Worm (Caenorhabditis elegans) whole organism, midembryonic: ENCODE data around the gene W10C6.2.

Experiments
- T22C8.4 ChIP-seq: fragments of 200-800 bp; sonication (Bioruptor generic); IDR thresholded peaks from 2 replicates; pipeline ENCODE4 v1.3.6; 2022; ENCODE audit warnings: missing genetic modification characterization, missing compliant biosample characterization
- cog-1 ChIP-seq: sonication (generic microtip); optimal IDR thresholded peaks from 2 replicates; lab custom pipeline; 2016; ENCODE audit warnings: missing genetic modification characterization, missing compliant biosample characterization
- flt-1 ChIP-seq: fragments of 200-800 bp; sonication (Bioruptor generic); IDR thresholded peaks from 2 replicates; pipeline ENCODE4 v1.3.6; 2022; ENCODE audit warnings: missing genetic modification characterization, missing compliant biosample characterization
- klf-2 ChIP-seq: fragments of 200-800 bp; sonication (Bioruptor generic); conservative IDR thresholded peaks from 2 replicates; pipeline ENCODE4 v1.3.6; 2022; ENCODE audit warnings: missing genetic modification reagents, missing genetic modification characterization, missing compliant biosample characterization
- med-1 ChIP-seq: sonication (generic microtip); optimal IDR thresholded peaks from 2 replicates; lab custom pipeline; 2017; ENCODE audit warnings: missing genetic modification characterization, mild to moderate bottlenecking, missing compliant biosample characterization, antibody characterized with exemption, missing genetic modification reagents; ENCODE audit not compliant: insufficient read depth
- ref-1 ChIP-seq: fragments of 200-800 bp; sonication (Bioruptor generic); conservative IDR thresholded peaks from 2 replicates; pipeline ENCODE4 v1.3.6; 2022; ENCODE audit warnings: missing genetic modification reagents, missing genetic modification characterization, missing compliant biosample characterization
- tab-1 ChIP-seq: fragments of 200-800 bp; sonication (Bioruptor generic); IDR thresholded peaks from 2 replicates; pipeline ENCODE4 v1.3.6; 2022; ENCODE audit warnings: missing genetic modification characterization, missing compliant biosample characterization
- ztf-23 ChIP-seq: fragments of 200-800 bp; sonication (Bioruptor generic); IDR thresholded peaks from 2 replicates; pipeline ENCODE4 v1.3.6; 2022; ENCODE audit warnings: missing genetic modification reagents, missing genetic modification characterization, missing compliant biosample characterization
- ztf-29 ChIP-seq: fragments of 200-800 bp; sonication (Bioruptor generic); IDR thresholded peaks from 2 replicates; pipeline ENCODE4 v1.3.6; 2022; ENCODE audit warnings: missing genetic modification reagents, missing genetic modification characterization, missing compliant biosample characterization

The W10C6.2 gene

DNA sequence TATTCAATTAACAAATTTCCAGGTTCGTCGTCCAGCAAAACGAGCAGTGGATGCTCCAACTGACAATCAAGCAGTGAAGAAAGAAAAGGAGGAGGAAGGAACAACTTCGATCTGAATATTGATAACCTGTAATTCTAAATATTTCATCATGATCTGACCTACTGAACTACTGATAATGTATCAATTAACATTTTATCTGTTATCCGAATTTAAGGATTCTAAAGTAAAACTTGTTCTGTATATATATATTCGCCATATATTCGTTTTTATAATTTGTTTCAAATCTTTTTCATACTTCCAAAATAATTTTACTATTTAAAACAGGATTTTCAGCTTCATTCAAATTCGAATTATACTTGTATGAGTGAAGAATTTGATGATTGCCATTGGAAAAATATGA lies 13.9 kb downstream of the W10C6.2 start, which contains the start of gene apc-17:
TSS of gene apc-17 (plus strand) at position 301 of the 400 bp plus-strand sequence.
- TF ChIP-seq klf-2 (GFP tag; lab: Robert Waterston, UW), result no peak
- no peak for TF ChIP-seq ztf-23 (GFP tag; lab: Robert Waterston, UW)
- TF ChIP-seq ref-1 (GFP tag; lab: Robert Waterston, UW), result no peak
- TF ChIP-seq T22C8.4 (GFP tag; lab: Robert Waterston, UW), result no peak
- TF ChIP-seq tab-1 (GFP tag; lab: Robert Waterston, UW), result no peak
- no peak for TF ChIP-seq ztf-29
- no peak for TF ChIP-seq flt-1 (GFP tag; lab: Robert Waterston, UW)
- no peak for TF ChIP-seq cog-1 (tag; lab: Kevin White, UChicago)

DNA sequence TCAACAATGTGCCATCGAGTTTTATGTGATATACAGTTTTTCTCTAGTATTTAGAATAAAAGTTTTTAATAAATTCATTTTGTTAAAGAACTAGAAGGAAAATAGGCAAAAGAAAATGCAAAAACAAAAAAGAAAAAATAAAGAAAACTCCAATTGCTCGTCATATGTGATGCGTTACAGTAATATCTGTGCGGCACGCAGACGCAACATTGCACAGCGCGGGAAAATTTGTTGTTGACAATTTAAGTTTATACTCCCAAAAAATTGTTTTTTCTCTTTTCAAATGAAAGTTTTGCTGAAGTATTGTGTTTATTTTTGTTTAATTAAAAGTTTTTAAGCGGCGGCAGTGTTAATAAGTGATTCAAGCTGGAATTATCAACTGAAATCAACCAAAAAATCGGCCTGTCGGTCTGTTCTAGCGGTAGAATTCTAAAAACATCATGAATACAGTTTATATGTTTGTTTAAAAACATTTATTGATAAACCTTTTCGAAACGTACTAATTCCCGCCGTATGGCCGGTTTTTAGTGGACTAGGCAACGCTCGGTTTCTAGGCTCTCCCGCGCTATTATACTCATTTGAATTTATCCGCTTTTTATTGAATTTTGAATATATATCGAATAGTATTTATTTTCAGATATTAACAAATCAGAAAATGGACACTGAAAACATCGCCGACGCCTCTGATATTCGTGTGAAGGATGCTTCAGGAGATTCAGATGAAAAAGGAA lies 15.6 kb downstream of the W10C6.2 start, which contains the start of gene nasp-1:
TSS of gene nasp-1 (plus strand) at position 632 of the 731 bp plus-strand sequence.
- TF ChIP-seq tab-1 (GFP tag; lab: Robert Waterston, UW) (no peak), ztf-29 (no peak), cog-1 (tag; lab: Kevin White, UChicago) (no peak), flt-1 (GFP tag; lab: Robert Waterston, UW) (no peak), med-1 (GFP tag; lab: Kevin White, UChicago) (no peak)

DNA sequence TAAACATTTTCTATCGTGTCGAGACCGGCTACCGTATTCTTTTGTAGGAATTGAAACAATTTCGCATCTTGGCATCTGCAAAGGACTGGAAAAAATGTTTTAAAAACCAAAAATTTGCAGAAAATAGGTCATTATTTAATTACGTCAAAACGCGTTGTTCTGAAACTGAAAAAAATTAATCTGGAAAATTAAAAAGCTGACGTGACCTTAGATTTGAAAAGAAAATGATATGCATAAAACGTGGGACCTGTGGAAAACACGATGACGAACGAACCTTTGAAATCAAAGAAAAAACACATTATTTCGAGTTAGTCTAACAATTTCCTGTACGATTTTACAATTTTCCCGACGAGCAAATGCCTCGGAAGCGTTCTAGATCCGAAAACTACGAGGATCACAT lies 17.5 kb downstream of the W10C6.2 start, which contains the start of gene C09H10.9:
TSS of gene C09H10.9 (plus strand) at position 301 of the 400 bp plus-strand sequence.
- TF ChIP-seq T22C8.4 (GFP tag; lab: Robert Waterston, UW), result no peak

DNA sequence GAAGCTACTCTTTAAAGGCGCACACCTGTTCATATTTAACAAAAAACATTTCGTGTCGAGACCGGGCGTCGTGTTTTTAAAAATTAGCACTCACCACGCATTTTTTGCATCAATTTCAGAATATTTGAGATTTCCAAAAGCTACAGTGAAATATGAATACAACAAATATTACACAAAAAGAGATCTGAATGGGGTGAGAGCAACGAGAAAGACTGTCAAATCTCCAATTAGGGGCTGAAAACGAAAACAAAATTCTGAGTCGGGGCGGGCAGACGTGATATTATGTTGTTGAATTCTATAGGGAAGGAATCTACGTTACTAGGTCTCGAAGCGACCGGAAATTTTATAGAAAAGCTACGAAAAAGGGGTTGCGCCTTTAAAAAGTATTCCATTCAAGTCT lies 18.0 kb downstream of the W10C6.2 start, which contains the start of gene C09H10.5:
TSS of gene C09H10.5 (minus strand) at position 101 of the 400 bp plus-strand sequence.
- TF ChIP-seq cog-1 (tag; lab: Kevin White, UChicago), result no peak
- TF ChIP-seq klf-2 (GFP tag; lab: Robert Waterston, UW), result no peak
- TF ChIP-seq ref-1 (GFP tag; lab: Robert Waterston, UW), result no peak
- no peak for TF ChIP-seq ztf-29
- TF ChIP-seq flt-1 (GFP tag; lab: Robert Waterston, UW), result no peak
- TF ChIP-seq T22C8.4 (GFP tag; lab: Robert Waterston, UW), result no peak
- TF ChIP-seq ztf-23 (GFP tag; lab: Robert Waterston, UW), result no peak
- TF ChIP-seq med-1 (GFP tag; lab: Kevin White, UChicago), result no peak
- no peak for TF ChIP-seq tab-1 (GFP tag; lab: Robert Waterston, UW)

DNA sequence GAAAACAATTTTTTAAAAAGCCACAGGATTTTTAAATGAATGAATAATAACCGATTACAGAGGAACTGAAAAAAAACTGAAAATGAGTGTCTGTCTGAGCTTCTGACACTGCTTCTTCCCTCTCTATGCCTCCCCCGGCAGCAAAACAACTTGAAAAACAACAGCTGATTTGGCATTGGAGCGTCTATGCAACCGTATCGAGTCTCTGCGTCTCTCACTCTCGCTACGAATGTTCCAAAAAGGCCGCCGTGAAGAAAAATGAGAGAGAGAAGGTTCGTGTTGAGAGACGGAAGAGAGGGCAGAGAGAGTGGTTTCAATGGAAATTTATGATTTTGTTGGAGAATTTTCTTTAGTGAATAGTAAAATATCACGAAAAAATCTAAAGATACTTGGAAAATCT lies 18.6 kb downstream of the W10C6.2 start:
- TF ChIP-seq cog-1 (tag; lab: Kevin White, UChicago) (peak; percentile 29), med-1 (GFP tag; lab: Kevin White, UChicago) (no peak)

- TF ChIP-seq ref-1 (GFP tag; lab: Robert Waterston, UW) (no peak), ztf-23 (GFP tag; lab: Robert Waterston, UW) (no peak), ztf-29 (no peak), T22C8.4 (GFP tag; lab: Robert Waterston, UW) (no peak), cog-1 (tag; lab: Kevin White, UChicago) (no peak), tab-1 (GFP tag; lab: Robert Waterston, UW) (no peak), flt-1 (GFP tag; lab: Robert Waterston, UW) (no peak), med-1 (GFP tag; lab: Kevin White, UChicago) (no peak), klf-2 (GFP tag; lab: Robert Waterston, UW) (no peak)
Measured at ce11 chrII:11101171-11101570, 20.5 kb downstream of the W10C6.2 start.

ce11 chrII:11099841-11100240 lies 21.9 kb downstream of the W10C6.2 start, which contains the start of gene C09H10.4:
C09H10.4 (plus strand) TSS chrII:11100141.
- TF ChIP-seq flt-1 (GFP tag; lab: Robert Waterston, UW), result no peak
- no peak for TF ChIP-seq klf-2 (GFP tag; lab: Robert Waterston, UW)
- TF ChIP-seq tab-1 (GFP tag; lab: Robert Waterston, UW), result no peak

- TF ChIP-seq ztf-23 (GFP tag; lab: Robert Waterston, UW) (0 out of 2 replicates have a peak, but pooled peaks have one; percentile 22), T22C8.4 (GFP tag; lab: Robert Waterston, UW) (no peak)
Measured at ce11 chrII:11097154-11097887, 24.4 kb downstream of the W10C6.2 start, which contains the start of the genes rpl-36.A and nuo-1. rpl-36.A (minus strand) TSS chrII:11097204. nuo-1 (plus strand) TSS chrII:11097837.

DNA sequence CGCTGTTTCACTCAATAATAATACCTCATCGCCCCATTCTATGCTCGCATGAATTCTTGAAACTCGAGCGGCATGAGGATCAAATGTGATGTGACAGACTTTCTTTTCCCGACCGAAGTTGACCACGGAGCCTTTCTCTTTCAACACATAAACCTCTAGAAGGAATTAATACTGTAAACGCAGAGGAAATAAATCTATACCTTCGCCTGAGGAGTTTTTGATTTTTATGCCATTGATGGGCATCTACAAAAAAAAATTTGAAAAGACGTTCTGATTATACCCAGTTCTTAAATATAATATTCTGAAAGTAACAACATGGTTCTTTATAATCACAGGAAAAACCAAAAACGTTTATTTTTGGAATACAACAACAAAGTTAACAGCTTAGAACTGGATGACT lies 25.5 kb downstream of the W10C6.2 start, which contains the start of gene nbs-1:
TSS of gene nbs-1 (minus strand) at position 246 of the 400 bp plus-strand sequence.
- TF ChIP-seq tab-1 (GFP tag; lab: Robert Waterston, UW), result no peak

ce11 chrII:11094431-11094830 lies 27.3 kb downstream of the W10C6.2 start:
- TF ChIP-seq flt-1 (GFP tag; lab: Robert Waterston, UW) (no peak), klf-2 (GFP tag; lab: Robert Waterston, UW) (no peak), ztf-23 (GFP tag; lab: Robert Waterston, UW) (no peak), cog-1 (tag; lab: Kevin White, UChicago) (no peak), ztf-29 (no peak)
